Worm (Caenorhabditis elegans) whole organism, young adult: ENCODE results near the gene C17F4.8.
"Not testable (repeated sequence)": the region's sequence is repeated elsewhere in the genome, so short reads cannot be mapped to it uniquely, and the experiment has no call there.

ENCODE experiments used
- B0019.2 ChIP-seq: fragments of 200-800 bp; sonication (Bioruptor generic); conservative IDR thresholded peaks from 2 replicates; pipeline ENCODE4 v1.3.6; 2022; ENCODE audit warnings: missing genetic modification reagents, missing genetic modification characterization, missing compliant biosample characterization
- B0035.1 ChIP-seq: sonication (generic microtip); optimal IDR thresholded peaks from 2 replicates; lab custom pipeline; 2016; ENCODE audit warnings: missing genetic modification characterization, mild to moderate bottlenecking, missing compliant biosample characterization, missing genotype, missing genetic modification reagents
- F10E7.11 ChIP-seq: sonication (generic microtip); optimal IDR thresholded peaks from 2 replicates; lab custom pipeline; 2017; ENCODE audit warnings: mild to moderate bottlenecking, missing genetic modification characterization, moderate library complexity, missing compliant biosample characterization
- F22D6.2 ChIP-seq: sonication (generic microtip); optimal IDR thresholded peaks from 2 replicates; lab custom pipeline; 2016; ENCODE audit warnings: mild to moderate bottlenecking, missing genetic modification characterization, missing compliant biosample characterization
- F52B5.7 ChIP-seq: sonication (generic microtip); optimal IDR thresholded peaks from 2 replicates; lab custom pipeline; 2016; ENCODE audit warnings: mild to moderate bottlenecking, missing genetic modification characterization, missing compliant biosample characterization
- F55B11.4 ChIP-seq: sonication (generic microtip); optimal IDR thresholded peaks from 2 replicates; lab custom pipeline; 2016; ENCODE audit warnings: missing compliant biosample characterization, missing genetic modification characterization, borderline replicate concordance; ENCODE audit not compliant: insufficient read depth
- F57A8.1 ChIP-seq: fragments of 200-800 bp; sonication (Bioruptor generic); optimal IDR thresholded peaks from 2 replicates; lab custom pipeline; 2018; ENCODE audit warnings: mild to moderate bottlenecking, missing genetic modification characterization, moderate library complexity, missing compliant biosample characterization
- K12H6.12 ChIP-seq: fragments of 200-800 bp; sonication (Bioruptor generic); optimal IDR thresholded peaks from 2 replicates; lab custom pipeline; 2018; ENCODE audit warnings: mild to moderate bottlenecking, missing genetic modification characterization, missing compliant biosample characterization
- T26A5.8 ChIP-seq: sonication (generic microtip); optimal IDR thresholded peaks from 2 replicates; lab custom pipeline; 2016; ENCODE audit warnings: missing genetic modification characterization, missing compliant biosample characterization
- Y53G8AR.9 ChIP-seq: fragments of 200-800 bp; sonication (Bioruptor generic); conservative IDR thresholded peaks from 2 replicates; pipeline ENCODE4 v1.3.6; 2022; ENCODE audit warnings: missing genetic modification reagents, missing genetic modification characterization, missing compliant biosample characterization
- Y79H2A.3 ChIP-seq: fragments of 200-800 bp; sonication (Bioruptor generic); conservative IDR thresholded peaks from 2 replicates; pipeline ENCODE4 v1.3.6; 2022; ENCODE audit warnings: missing genetic modification reagents, missing genetic modification characterization, missing compliant biosample characterization
- Y95B8A.8 ChIP-seq: fragments of 200-800 bp; sonication (Bioruptor generic); IDR thresholded peaks from 2 replicates; pipeline ENCODE4 v1.3.6; 2022; ENCODE audit warnings: missing genetic modification reagents, missing genetic modification characterization, missing compliant biosample characterization
- akir-1 ChIP-seq: fragments of 200-800 bp; sonication (Bioruptor generic); optimal IDR thresholded peaks from 2 replicates; lab custom pipeline; 2018; ENCODE audit warnings: mild to moderate bottlenecking, missing genetic modification characterization, moderate library complexity, missing compliant biosample characterization
- ama-1 ChIP-seq, 3 experiments: fragments of 150-350 bp in 1 of 3; sonication (generic microtip) in 2 of 3; optimal IDR thresholded peaks; 2 replicates each; lab custom pipeline; 2014 to 2018; ENCODE audit warnings: missing biosample characterization in 2 of 3, missing genetic modification characterization in 2 of 3, missing genetic modification reagents in 2 of 3
- aptf-2 ChIP-seq: fragments of 200-800 bp; sonication (Bioruptor generic); conservative IDR thresholded peaks from 2 replicates; pipeline ENCODE4 v1.3.6; 2022; ENCODE audit warnings: missing genetic modification reagents, missing genetic modification characterization, missing compliant biosample characterization
- attf-5 ChIP-seq: fragments of 200-800 bp; sonication (Bioruptor generic); optimal IDR thresholded peaks from 2 replicates; lab custom pipeline; 2018; ENCODE audit warnings: mild to moderate bottlenecking, missing genetic modification characterization, missing compliant biosample characterization
- cebp-1 ChIP-seq, 2 experiments: fragments of 200-800 bp in 1 of 2; sonication (Bioruptor generic) in 1 of 2; sonication (generic microtip) in 1 of 2; IDR thresholded peaks in 1 of 2; optimal IDR thresholded peaks in 1 of 2; 2 replicates each; pipeline versions ENCODE4 v1.3.6 to Lab custom; 2017 to 2022; ENCODE audit warnings: missing compliant biosample characterization in 2 of 2, missing genetic modification characterization in 2 of 2, mild to moderate bottlenecking in 1 of 2, missing genetic modification reagents in 1 of 2, moderate library complexity in 1 of 2
- cebp-2 ChIP-seq: fragments of 200-800 bp; sonication (Bioruptor generic); IDR thresholded peaks from 2 replicates; pipeline ENCODE4 v1.3.6; 2022; ENCODE audit warnings: missing genetic modification characterization, missing compliant biosample characterization
- ceh-27 ChIP-seq: fragments of 200-800 bp; sonication (Bioruptor generic); optimal IDR thresholded peaks from 2 replicates; lab custom pipeline; 2018; ENCODE audit warnings: mild to moderate bottlenecking, missing genetic modification characterization, moderate library complexity, missing compliant biosample characterization
- hlh-12 ChIP-seq: sonication (generic microtip); optimal IDR thresholded peaks from 2 replicates; lab custom pipeline; 2016; ENCODE audit warnings: missing genetic modification characterization, missing compliant biosample characterization
- hmg-1.2 ChIP-seq: fragments of 200-800 bp; sonication (Bioruptor generic); IDR thresholded peaks from 2 replicates; pipeline ENCODE4 v1.3.6; 2022; ENCODE audit warnings: missing genetic modification reagents, missing genetic modification characterization, missing compliant biosample characterization
- hsf-1 ChIP-seq: fragments of 200-800 bp; sonication (Bioruptor generic); IDR thresholded peaks from 2 replicates; pipeline ENCODE4 v1.3.6; 2022; ENCODE audit warnings: missing genetic modification reagents, missing genetic modification characterization, missing compliant biosample characterization
- rpc-1 ChIP-seq, 2 experiments: fragments of 150-350 bp in 1 of 2; sonication (generic microtip) in 1 of 2; optimal IDR thresholded peaks; 2 replicates each; lab custom pipeline; 2014 to 2018; ENCODE audit warnings: missing biosample characterization in 1 of 2, missing genetic modification characterization in 1 of 2, missing genetic modification reagents in 1 of 2, missing genotype in 1 of 2
- snpc-3.4 ChIP-seq: sonication (generic microtip); optimal IDR thresholded peaks from 2 replicates; lab custom pipeline; 2017; ENCODE audit warnings: missing genetic modification characterization, mild to moderate bottlenecking, missing compliant biosample characterization, antibody characterized with exemption, moderate library complexity, missing genotype, missing genetic modification reagents
- snpc-4 ChIP-seq, 5 experiments: fragments of 150-350 bp in 1 of 5; sonication (generic microtip) in 4 of 5; optimal IDR thresholded peaks; 2 replicates each; lab custom pipeline; 2014 to 2018; ENCODE audit warnings: missing genetic modification characterization in 5 of 5, missing biosample characterization in 3 of 5, antibody characterized with exemption in 2 of 5, mild to moderate bottlenecking in 2 of 5, missing compliant biosample characterization in 2 of 5, missing genotype in 2 of 5, moderate library complexity in 2 of 5, missing genetic modification reagents in 1 of 5
- tbx-9 ChIP-seq: sonication (generic microtip); optimal IDR thresholded peaks from 2 replicates; lab custom pipeline; 2016; ENCODE audit warnings: borderline replicate concordance, missing genetic modification characterization, inconsistent platforms, missing compliant biosample characterization
- unc-62 ChIP-seq: fragments of 150-350 bp; optimal IDR thresholded peaks from 2 replicates; lab custom pipeline; 2014; ENCODE audit warnings: missing biosample characterization, missing genetic modification reagents, missing genetic modification characterization
- zfh-2 ChIP-seq: fragments of 200-800 bp; sonication (Bioruptor generic); conservative IDR thresholded peaks from 2 replicates; pipeline ENCODE4 v1.3.6; 2022; ENCODE audit warnings: missing genetic modification reagents, missing genetic modification characterization, missing compliant biosample characterization
- ztf-18 ChIP-seq: sonication (generic microtip); optimal IDR thresholded peaks from 2 replicates; lab custom pipeline; 2016; ENCODE audit warnings: missing genotype, mild to moderate bottlenecking, missing genetic modification characterization, missing compliant biosample characterization
- ztf-26 ChIP-seq: sonication (generic microtip); optimal IDR thresholded peaks from 2 replicates; lab custom pipeline; 2017; ENCODE audit warnings: missing genetic modification characterization, missing compliant biosample characterization
- ztf-3 ChIP-seq: fragments of 200-800 bp; sonication (Bioruptor generic); optimal IDR thresholded peaks from 2 replicates; lab custom pipeline; 2018; ENCODE audit warnings: mild to moderate bottlenecking, missing genetic modification characterization, missing compliant biosample characterization
- ztf-6 ChIP-seq: fragments of 200-800 bp; sonication (Bioruptor generic); IDR thresholded peaks from 2 replicates; pipeline ENCODE4 v1.3.6; 2022; ENCODE audit warnings: missing genetic modification reagents, missing genetic modification characterization, missing compliant biosample characterization

C17F4.8 gene

ce11 chrII:3203415-3203814 lies 31.2 kb downstream of the C17F4.8 start, which contains the start of gene sri-50:
Gene sri-50 (plus strand): TSS chrII:3203715.
- TF ChIP-seq Y79H2A.3 (GFP tag; lab: Robert Waterston, UW), result no peak
- no peak for TF ChIP-seq ztf-26 (tag; lab: Kevin White, UChicago)
- no peak for TF ChIP-seq Y53G8AR.9
- TF ChIP-seq Y95B8A.8 (GFP tag; lab: Robert Waterston, UW), result no peak

ce11 chrII:3202519-3202918 lies 32.1 kb downstream of the C17F4.8 start, which contains the start of gene sri-53:
Gene sri-53 (minus strand): TSS chrII:3202619.
- no peak for TF ChIP-seq akir-1 (GFP tag; lab: Kevin White, UChicago)

DNA sequence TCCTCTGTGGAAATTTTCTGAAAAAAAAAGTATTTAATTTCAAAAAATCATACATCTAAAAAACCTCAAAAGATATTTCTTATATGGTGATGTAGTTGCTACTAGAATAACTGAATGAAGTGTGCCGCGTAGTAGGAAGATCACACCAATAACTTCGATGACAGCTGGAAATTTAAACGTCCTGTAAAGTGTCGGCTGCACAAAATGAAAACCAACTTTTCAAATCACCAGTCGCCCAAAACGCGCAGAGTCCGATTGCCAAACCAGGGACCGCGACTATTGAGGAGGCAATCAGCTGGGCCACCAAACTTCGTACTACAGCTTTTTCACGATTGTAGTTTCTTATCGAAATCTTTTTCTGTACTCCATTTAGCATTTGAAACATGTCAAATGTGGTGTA lies 33.4 kb downstream of the C17F4.8 start, which contains the start of gene sri-48:
sri-48 (minus strand) TSS at position 101 of the 400 bp plus-strand sequence.
- TF ChIP-seq T26A5.8 (tag; lab: Kevin White, UChicago); rpc-1 (optimal IDR thresholded peaks at IDR 0.05; lab: Kevin White, UChicago); rpc-1 (tag; optimal IDR thresholded peaks at IDR 0.05; lab: Kevin White, UChicago); snpc-3.4 (tag; lab: Kevin White, UChicago): not testable (repeated sequence)

ce11 chrII:3198998-3199397 lies 35.6 kb downstream of the C17F4.8 start, which contains the start of gene sri-51:
Gene sri-51 (minus strand): TSS chrII:3199098.
- TF ChIP-seq F57A8.1 (GFP tag; lab: Kevin White, UChicago), result no peak
- no peak for TF ChIP-seq unc-62 (GFP tag; lab: Kevin White, UChicago)
- TF ChIP-seq Y79H2A.3 (GFP tag; lab: Robert Waterston, UW), result no peak
- no peak for TF ChIP-seq F52B5.7 (tag; lab: Kevin White, UChicago)
- no peak for TF ChIP-seq B0035.1 (tag; lab: Kevin White, UChicago)
- TF ChIP-seq F55B11.4, result no peak
- TF ChIP-seq hmg-1.2 (GFP tag; lab: Robert Waterston, UW), result no peak
- no peak for TF ChIP-seq K12H6.12 (tag; lab: Kevin White, UChicago)
- no peak for TF ChIP-seq tbx-9 (tag; lab: Kevin White, UChicago)
- no peak for TF ChIP-seq aptf-2 (GFP tag; lab: Robert Waterston, UW)
- no peak for TF ChIP-seq attf-5
- TF ChIP-seq cebp-1 (GFP tag; IDR thresholded peaks at IDR 0.05; lab: Robert Waterston, UW), result no peak
- TF ChIP-seq cebp-1 (tag; optimal IDR thresholded peaks at IDR 0.05; lab: Kevin White, UChicago), result no peak
- TF ChIP-seq F22D6.2 (tag; lab: Kevin White, UChicago), result no peak
- no peak for TF ChIP-seq ceh-27 (GFP tag; lab: Kevin White, UChicago)
- no peak for TF ChIP-seq hlh-12

DNA sequence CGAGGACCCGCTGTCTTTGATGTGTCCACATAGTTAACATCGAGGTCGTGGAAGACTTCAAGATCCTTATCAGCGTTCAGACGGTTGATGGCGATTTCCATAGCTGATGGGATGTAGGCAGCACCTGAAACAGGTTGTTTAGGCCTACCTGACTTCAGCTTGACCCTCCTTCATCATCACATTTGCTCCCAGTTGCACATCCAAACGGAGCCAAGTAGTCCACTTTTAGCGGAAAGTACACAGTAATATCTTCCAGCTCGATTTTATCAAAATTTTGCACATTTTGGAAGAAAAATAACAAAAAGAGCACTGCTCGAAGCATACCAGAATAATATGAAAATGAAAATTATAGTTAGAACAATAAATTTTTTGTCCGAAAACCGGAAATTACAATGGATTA lies 37.7 kb downstream of the C17F4.8 start, which contains the start of gene gcy-15:
gcy-15 (minus strand) TSS at position 101 of the 400 bp plus-strand sequence.
- TF ChIP-seq F55B11.4, result no peak
- no peak for TF ChIP-seq ztf-3 (GFP tag; lab: Kevin White, UChicago)
- TF ChIP-seq hsf-1, result no peak
- no peak for TF ChIP-seq F57A8.1 (GFP tag; lab: Kevin White, UChicago)
- TF ChIP-seq cebp-2 (GFP tag; lab: Robert Waterston, UW), result no peak

ce11 chrII:3195739-3196138 lies 38.9 kb downstream of the C17F4.8 start:
- TF ChIP-seq B0019.2, result no peak
- TF ChIP-seq F22D6.2 (tag; lab: Kevin White, UChicago), result no peak
- TF ChIP-seq ztf-6 (GFP tag; lab: Robert Waterston, UW), result no peak
- no peak for TF ChIP-seq F55B11.4
- TF ChIP-seq rpc-1 (optimal IDR thresholded peaks at IDR 0.05; lab: Kevin White, UChicago), result no peak
- TF ChIP-seq rpc-1 (tag; optimal IDR thresholded peaks at IDR 0.05; lab: Kevin White, UChicago), result no peak
- no peak for TF ChIP-seq snpc-4 (GFP tag; optimal IDR thresholded peaks at IDR 0.05; lab: Kevin White, UChicago)
- peak in 1 of 4 experiments; percentile 68 for TF ChIP-seq snpc-4 (tag; optimal IDR thresholded peaks at IDR 0.05; lab: Kevin White, UChicago)
- TF ChIP-seq Y95B8A.8 (GFP tag; lab: Robert Waterston, UW), result no peak
- TF ChIP-seq attf-5, result no peak
- TF ChIP-seq F10E7.11 (tag; lab: Kevin White, UChicago), result no peak
- no peak for TF ChIP-seq ztf-18 (tag; lab: Kevin White, UChicago)
- peak; percentile 69; the same call in 1 of the 2 replicates for TF ChIP-seq zfh-2
- TF ChIP-seq ama-1 (optimal IDR thresholded peaks at IDR 0.05; lab: Kevin White, UChicago), result no peak
- TF ChIP-seq ama-1 (GFP tag; optimal IDR thresholded peaks at IDR 0.05; lab: Kevin White, UChicago), result no peak
